Fruit fly (Drosophila melanogaster) whole organism, adult: ENCODE results near the gene Nepl13.

Experiments
- CG12768 ChIP-seq: fragments of 200-800 bp; sonication (Bioruptor generic); optimal IDR thresholded peaks from 2 replicates; lab custom pipeline; 2017; ENCODE audit warnings: missing biosample characterization, missing genetic modification characterization, mild to moderate bottlenecking, moderate library complexity, missing genetic modification reagents
- CG5204 ChIP-seq: fragments of 200-800 bp; sonication (Bioruptor generic); optimal IDR thresholded peaks from 2 replicates; lab custom pipeline; 2016; ENCODE audit warnings: missing biosample characterization, missing genetic modification characterization
- CG7045 ChIP-seq: fragments of 200-800 bp; sonication (Bioruptor generic); optimal IDR thresholded peaks from 2 replicates; lab custom pipeline; 2017; ENCODE audit warnings: missing biosample characterization, mild to moderate bottlenecking, missing genetic modification characterization
- CG7101 ChIP-seq: fragments of 200-800 bp; sonication (Bioruptor generic); optimal IDR thresholded peaks from 2 replicates; lab custom pipeline; 2018; ENCODE audit warnings: missing biosample characterization, mild to moderate bottlenecking, missing genetic modification characterization, moderate library complexity
- Clk ChIP-seq: fragments of 200-800 bp; sonication (Bioruptor generic); optimal IDR thresholded peaks from 2 replicates; lab custom pipeline; 2017; ENCODE audit warnings: missing biosample characterization, missing genetic modification characterization
- Crg-1 ChIP-seq: fragments of 200-800 bp; sonication (Bioruptor generic); optimal IDR thresholded peaks from 2 replicates; lab custom pipeline; 2016; ENCODE audit warnings: missing biosample characterization, missing genetic modification characterization
- Mnt ChIP-seq: fragments of 200-800 bp; sonication (Bioruptor generic); optimal IDR thresholded peaks from 2 replicates; lab custom pipeline; 2016; ENCODE audit warnings: missing biosample characterization, mild to moderate bottlenecking, missing genetic modification characterization
- bab1 ChIP-seq: fragments of 200-800 bp; sonication (Bioruptor generic); optimal IDR thresholded peaks from 3 replicates; lab custom pipeline; 2019; ENCODE audit warnings: missing biosample characterization, mild to moderate bottlenecking, missing genetic modification characterization, moderate library complexity
- toe ChIP-seq: fragments of 200-800 bp; sonication (Bioruptor generic); optimal IDR thresholded peaks from 2 replicates; lab custom pipeline; 2016; ENCODE audit warnings: missing biosample characterization, missing genetic modification characterization

- TF ChIP-seq CG7045 (no peak), bab1 (GFP tag; lab: Kevin White, UChicago) (no peak), toe (GFP tag; lab: Kevin White, UChicago) (no peak), Mnt (GFP tag; lab: Kevin White, UChicago) (no peak), CG12768 (no peak), Clk (GFP tag; lab: Kevin White, UChicago) (no peak), CG5204 (GFP tag; lab: Kevin White, UChicago) (no peak), Crg-1 (GFP tag; lab: Kevin White, UChicago) (no peak), CG7101 (tag; lab: Kevin White, UChicago) (no peak)
These were observed 23.9 kb upstream of the Nepl13 start for dm6 chr3R:22784674-22785316.
